Worm (Caenorhabditis elegans): ENCODE measurements around the gene glb-11.

- TF ChIP-seq ztf-23 (GFP tag; IDR thresholded peaks at IDR 0.05) (no peak), T22C8.4 (GFP tag; IDR thresholded peaks at IDR 0.05) (no peak), flt-1 (GFP tag; IDR thresholded peaks at IDR 0.05) (no peak), ref-1 (GFP tag; conservative IDR thresholded peaks at IDR 0.05) (no peak), med-1 (GFP tag; optimal IDR thresholded peaks at IDR 0.05; ENCODE audit: insufficient read depth) (no peak)
Observed at ce11 chrIII:4030839-4031238, 38.9 kb upstream of the glb-11 start.
